Fruit fly (Drosophila melanogaster) whole organism, embryonic: ENCODE measurements around the gene mus101.
A peak's percentile ranks its signal among the peaks of the same experiment; 100 is the strongest.

ENCODE experiments used
- Adf1 ChIP-seq: fragments of 200-800 bp; sonication (Bioruptor generic); IDR thresholded peaks from 2 replicates; pipeline ENCODE4 v1.3.6; 2022; ENCODE audit warnings: missing biosample characterization, missing genetic modification characterization
- Aef1 ChIP-seq: fragments of 200-800 bp; sonication (Bioruptor generic); IDR thresholded peaks from 3 replicates; pipeline ENCODE4 v1.3.6; 2022; ENCODE audit warnings: missing biosample characterization, missing genetic modification characterization
- B-H2 ChIP-seq: fragments of 200-800 bp; sonication (Bioruptor generic); optimal IDR thresholded peaks from 2 replicates; lab custom pipeline; 2018; ENCODE audit warnings: missing biosample characterization, mild to moderate bottlenecking, missing genetic modification characterization
- BtbVII ChIP-seq: fragments of 200-800 bp; sonication (Bioruptor generic); optimal IDR thresholded peaks from 3 replicates; lab custom pipeline; 2017; ENCODE audit warnings: missing biosample characterization, mild to moderate bottlenecking, missing genetic modification characterization
- CG11093 ChIP-seq: fragments of 200-800 bp; sonication (Bioruptor generic); IDR thresholded peaks from 3 replicates; pipeline ENCODE4 v1.3.6; 2022; ENCODE audit warnings: missing biosample characterization, missing genetic modification characterization
- CG11398 ChIP-seq: fragments of 200-800 bp; sonication (Bioruptor generic); optimal IDR thresholded peaks from 2 replicates; lab custom pipeline; 2016; ENCODE audit warnings: missing biosample characterization, missing genetic modification characterization
- CG12104 ChIP-seq: fragments of 200-800 bp; sonication (Bioruptor generic); optimal IDR thresholded peaks from 3 replicates; lab custom pipeline; 2016; ENCODE audit warnings: missing biosample characterization, missing genetic modification characterization
- CG12744 ChIP-seq: fragments of 200-800 bp; sonication (Bioruptor generic); optimal IDR thresholded peaks from 2 replicates; lab custom pipeline; 2016; ENCODE audit warnings: missing biosample characterization, missing genetic modification characterization
- CG13123 ChIP-seq: fragments of 200-800 bp; sonication (Bioruptor generic); optimal IDR thresholded peaks from 2 replicates; lab custom pipeline; 2016; ENCODE audit warnings: missing biosample characterization, missing genetic modification characterization
- CG15269 ChIP-seq: fragments of 200-800 bp; sonication (Bioruptor generic); optimal IDR thresholded peaks from 2 replicates; lab custom pipeline; 2018; ENCODE audit warnings: missing biosample characterization, mild to moderate bottlenecking, missing genetic modification characterization, moderate library complexity
- CG6272 ChIP-seq: fragments of 200-800 bp; sonication (Bioruptor generic); IDR thresholded peaks from 2 replicates; pipeline ENCODE4 v1.3.6; 2022; ENCODE audit warnings: missing biosample characterization, missing genetic modification characterization
- CG6683 ChIP-seq: fragments of 200-800 bp; sonication (Bioruptor generic); optimal IDR thresholded peaks from 2 replicates; lab custom pipeline; 2017; ENCODE audit warnings: missing biosample characterization, mild to moderate bottlenecking, missing genetic modification characterization, missing genetic modification reagents
- CG6854 ChIP-seq: fragments of 200-800 bp; sonication (Bioruptor generic); optimal IDR thresholded peaks from 3 replicates; lab custom pipeline; 2017; ENCODE audit warnings: missing biosample characterization, mild to moderate bottlenecking, missing genetic modification characterization
- CG7271 ChIP-seq: fragments of 200-800 bp; sonication (Bioruptor generic); optimal IDR thresholded peaks from 2 replicates; lab custom pipeline; 2018; ENCODE audit warnings: missing biosample characterization, mild to moderate bottlenecking, missing genetic modification characterization, moderate library complexity
- CG7839 ChIP-seq: fragments of 200-800 bp; sonication (Bioruptor generic); optimal IDR thresholded peaks from 3 replicates; lab custom pipeline; 2018; ENCODE audit warnings: missing biosample characterization, mild to moderate bottlenecking, missing genetic modification characterization, moderate library complexity
- CG8089 ChIP-seq: fragments of 200-800 bp; sonication (Bioruptor generic); optimal IDR thresholded peaks from 3 replicates; lab custom pipeline; 2016; ENCODE audit warnings: missing biosample characterization, missing genetic modification characterization
- CG9215 ChIP-seq: fragments of 200-800 bp; sonication (Bioruptor generic); IDR thresholded peaks from 2 replicates; pipeline ENCODE4 v1.3.6; 2022; ENCODE audit warnings: missing biosample characterization, missing genetic modification characterization
- Dek ChIP-seq: fragments of 200-800 bp; sonication (Bioruptor generic); optimal IDR thresholded peaks from 3 replicates; lab custom pipeline; 2019; ENCODE audit warnings: missing biosample characterization, mild to moderate bottlenecking, missing genetic modification characterization, moderate library complexity
- Drgx ChIP-seq: fragments of 200-800 bp; sonication (Bioruptor generic); IDR thresholded peaks from 2 replicates; pipeline ENCODE4 v1.3.6; 2022; ENCODE audit warnings: missing biosample characterization, missing genetic modification characterization
- E2f1 ChIP-seq: fragments of 200-800 bp; sonication (Bioruptor generic); IDR thresholded peaks from 2 replicates; pipeline ENCODE4 v1.3.6; 2022; ENCODE audit warnings: missing biosample characterization, missing genetic modification characterization
- Ets65A ChIP-seq: fragments of 200-800 bp; sonication (Bioruptor generic); peaks from one replicate; lab custom pipeline; 2016; ENCODE audit warnings: missing biosample characterization, missing genetic modification characterization
- HLH3B ChIP-seq: fragments of 200-800 bp; sonication (Bioruptor generic); IDR thresholded peaks from 2 replicates; pipeline ENCODE4 v1.3.6; 2022; ENCODE audit warnings: missing biosample characterization, missing genetic modification characterization
- Hr3 ChIP-seq: fragments of 200-800 bp; sonication (Bioruptor generic); optimal IDR thresholded peaks from 3 replicates; lab custom pipeline; 2016; ENCODE audit warnings: missing biosample characterization, missing genetic modification characterization
- Kr ChIP-seq: fragments of 200-800 bp; sonication (Bioruptor generic); optimal IDR thresholded peaks from 2 replicates; lab custom pipeline; 2017; ENCODE audit warnings: missing biosample characterization, mild to moderate bottlenecking, missing genetic modification characterization
- Oaz ChIP-seq: fragments of 200-800 bp; sonication (Bioruptor generic); IDR thresholded peaks from 2 replicates; pipeline ENCODE4 v1.3.6; 2022; ENCODE audit warnings: missing biosample characterization, missing genetic modification characterization
- Optix ChIP-seq: fragments of 200-800 bp; sonication (Bioruptor generic); IDR thresholded peaks from 3 replicates; pipeline ENCODE4 v1.3.6; 2022; ENCODE audit warnings: missing biosample characterization, missing genetic modification characterization
- Pdp1 ChIP-seq, 2 experiments: fragments of 200-800 bp; sonication (Bioruptor generic); optimal IDR thresholded peaks; 3 replicates each; lab custom pipeline; 2016; ENCODE audit warnings: missing biosample characterization in 2 of 2, missing genetic modification characterization in 2 of 2, mild to moderate bottlenecking in 1 of 2, moderate library complexity in 1 of 2
- Poxn ChIP-seq: fragments of 200-800 bp; sonication (Bioruptor generic); IDR thresholded peaks from 2 replicates; pipeline ENCODE4 v1.3.6; 2022; ENCODE audit warnings: missing biosample characterization, missing genetic modification characterization
- cas ChIP-seq: fragments of 200-800 bp; sonication (Bioruptor generic); IDR thresholded peaks from 2 replicates; pipeline ENCODE4 v1.3.6; 2022; ENCODE audit warnings: missing biosample characterization, missing genetic modification characterization
- crol ChIP-seq: fragments of 200-800 bp; sonication (Bioruptor generic); IDR thresholded peaks from 2 replicates; pipeline ENCODE4 v1.3.6; 2022; ENCODE audit warnings: missing biosample characterization, missing genetic modification characterization
- dimm ChIP-seq: fragments of 200-800 bp; sonication (Bioruptor generic); IDR thresholded peaks from 2 replicates; pipeline ENCODE4 v1.3.6; 2022; ENCODE audit warnings: missing biosample characterization, missing genetic modification characterization
- dmrt99B ChIP-seq: fragments of 200-800 bp; sonication (Bioruptor generic); optimal IDR thresholded peaks from 2 replicates; lab custom pipeline; 2018; ENCODE audit warnings: missing biosample characterization, mild to moderate bottlenecking, missing genetic modification characterization, moderate library complexity
- dysf ChIP-seq: fragments of 200-800 bp; sonication (Bioruptor generic); IDR thresholded peaks from 3 replicates; pipeline ENCODE4 v1.3.6; 2022; ENCODE audit warnings: missing biosample characterization, missing genetic modification characterization
- esg ChIP-seq: fragments of 200-800 bp; sonication (Bioruptor generic); conservative IDR thresholded peaks from 2 replicates; pipeline ENCODE4 v1.3.6; 2022; ENCODE audit warnings: missing biosample characterization, missing genetic modification characterization
- gem ChIP-seq: fragments of 200-800 bp; sonication (Bioruptor generic); optimal IDR thresholded peaks from 2 replicates; lab custom pipeline; 2019; ENCODE audit warnings: missing biosample characterization, mild to moderate bottlenecking, missing genetic modification characterization, moderate library complexity
- ken ChIP-seq: fragments of 200-800 bp; sonication (Bioruptor generic); IDR thresholded peaks from 3 replicates; pipeline ENCODE4 v1.3.6; 2022; ENCODE audit warnings: missing biosample characterization, missing genetic modification characterization
- lilli ChIP-seq: fragments of 200-800 bp; sonication (Bioruptor generic); optimal IDR thresholded peaks from 3 replicates; lab custom pipeline; 2016; ENCODE audit warnings: missing biosample characterization, missing genetic modification characterization
- nau ChIP-seq: fragments of 200-800 bp; sonication (Bioruptor generic); optimal IDR thresholded peaks from 3 replicates; lab custom pipeline; 2017; ENCODE audit warnings: missing biosample characterization, mild to moderate bottlenecking, missing genetic modification characterization, missing genetic modification reagents
- pros ChIP-seq: fragments of 200-800 bp; sonication (Bioruptor generic); optimal IDR thresholded peaks from 3 replicates; lab custom pipeline; 2019; ENCODE audit warnings: missing biosample characterization, mild to moderate bottlenecking, missing genetic modification characterization, moderate library complexity
- salm ChIP-seq: fragments of 200-800 bp; sonication (Bioruptor generic); optimal IDR thresholded peaks from 2 replicates; lab custom pipeline; 2018; ENCODE audit warnings: missing biosample characterization, mild to moderate bottlenecking, missing genetic modification characterization
- seq ChIP-seq: fragments of 200-800 bp; sonication (Bioruptor generic); IDR thresholded peaks from 2 replicates; pipeline ENCODE4 v1.3.6; 2022; ENCODE audit warnings: missing biosample characterization, missing genetic modification characterization
- sna ChIP-seq: fragments of 200-800 bp; sonication (Bioruptor generic); IDR thresholded peaks from 2 replicates; pipeline ENCODE4 v1.3.6; 2022; ENCODE audit warnings: missing biosample characterization, missing genetic modification characterization; ENCODE audit not compliant: partially characterized antibody
- tin ChIP-seq: fragments of 200-800 bp; sonication (Bioruptor generic); optimal IDR thresholded peaks from 3 replicates; lab custom pipeline; 2016; ENCODE audit warnings: missing biosample characterization, missing genetic modification characterization
- toy ChIP-seq: fragments of 200-800 bp; sonication (Bioruptor generic); IDR thresholded peaks from 2 replicates; pipeline ENCODE4 v1.3.6; 2022; ENCODE audit warnings: missing biosample characterization, missing genetic modification characterization
- vfl ChIP-seq: fragments of 200-800 bp; sonication (Bioruptor generic); optimal IDR thresholded peaks from 2 replicates; lab custom pipeline; 2016; ENCODE audit warnings: missing biosample characterization, missing genetic modification characterization

mus101 gene

dm6 chrX:13698717-13699427 is 23.2 kb upstream of the mus101 start (continued):
- TF ChIP-seq CG11093 (GFP tag; lab: Robert Waterston, UW): no peak
- TF ChIP-seq gem: peak; percentile 34
- TF ChIP-seq dimm (GFP tag; lab: Robert Waterston, UW): no peak
- TF ChIP-seq salm (tag; lab: Kevin White, UChicago): no peak
- no peak for TF ChIP-seq Oaz (GFP tag; lab: Robert Waterston, UW)
- no peak for TF ChIP-seq Aef1 (GFP tag; lab: Robert Waterston, UW)
- no peak for TF ChIP-seq Optix (GFP tag; lab: Robert Waterston, UW)
- no peak for TF ChIP-seq Hr3
- 0 out of 3 replicates have a peak, but pooled peaks have one; percentile 29 for TF ChIP-seq dysf (GFP tag; lab: Robert Waterston, UW)
- no peak for TF ChIP-seq CG7271
- TF ChIP-seq CG11398: no peak
- TF ChIP-seq CG6854 (GFP tag; lab: Kevin White, UChicago): no peak
- TF ChIP-seq CG7839: peak; percentile 1
- TF ChIP-seq Kr: no peak
- no peak for TF ChIP-seq lilli (GFP tag; lab: Kevin White, UChicago)
- no peak for TF ChIP-seq Adf1 (GFP tag; lab: Robert Waterston, UW)
- TF ChIP-seq CG15269 (tag; lab: Kevin White, UChicago): peak; percentile 23
- TF ChIP-seq Drgx (GFP tag; lab: Robert Waterston, UW): peak; percentile 65
- no peak for TF ChIP-seq tin (GFP tag; lab: Kevin White, UChicago)
- TF ChIP-seq esg (GFP tag; lab: Robert Waterston, UW): no peak
- no peak for TF ChIP-seq CG12744 (GFP tag; lab: Kevin White, UChicago)
- no peak for TF ChIP-seq B-H2 (GFP tag; lab: Kevin White, UChicago)
- no peak for TF ChIP-seq cas
- peak in 1 of 2 experiments; percentile 82 for TF ChIP-seq Pdp1 (GFP tag; optimal IDR thresholded peaks at IDR 0.05; lab: Kevin White, UChicago)
- TF ChIP-seq crol (GFP tag; lab: Robert Waterston, UW): peak; percentile 57; the same call in 1 of the 2 replicates
- TF ChIP-seq ken: no peak
- no peak for TF ChIP-seq pros (GFP tag; lab: Kevin White, UChicago)
- TF ChIP-seq nau (GFP tag; lab: Kevin White, UChicago): peak; percentile 19
- no peak for TF ChIP-seq CG6272 (GFP tag; lab: Robert Waterston, UW)
- TF ChIP-seq CG13123 (GFP tag; lab: Kevin White, UChicago): no peak
- TF ChIP-seq seq (GFP tag; lab: Robert Waterston, UW): no peak
- TF ChIP-seq sna (GFP tag; lab: Robert Waterston, UW): no peak
- TF ChIP-seq vfl: no peak
- TF ChIP-seq HLH3B (GFP tag; lab: Robert Waterston, UW): no peak
- TF ChIP-seq CG12104: no peak
- TF ChIP-seq E2f1 (GFP tag; lab: Robert Waterston, UW): no peak
- no peak for TF ChIP-seq CG9215 (GFP tag; lab: Robert Waterston, UW)
- peak; percentile 1 for TF ChIP-seq dmrt99B
- TF ChIP-seq CG8089 (GFP tag; lab: Kevin White, UChicago): no peak
- TF ChIP-seq toy (GFP tag; lab: Robert Waterston, UW): no peak
- TF ChIP-seq CG6683 (GFP tag; lab: Kevin White, UChicago): no peak

dm6 chrX:13699666-13700065 is 22.4 kb upstream of the mus101 start:
- TF ChIP-seq BtbVII: no peak
- peak; percentile 69 for TF ChIP-seq Ets65A (GFP tag; lab: Kevin White, UChicago)
- no peak for TF ChIP-seq Poxn (GFP tag; lab: Robert Waterston, UW)
- no peak for TF ChIP-seq Dek (tag; lab: Kevin White, UChicago)
- TF ChIP-seq, all 482 proteins: peak for 1
